Fruit fly (Drosophila melanogaster) S2 (cell line): ENCODE data around the gene CG7912.

ENCODE experiments used
- CG8478 ChIP-seq: fragments of >200 bp; optimal IDR thresholded peaks from 2 replicates; lab custom pipeline; 2018
- CTCF ChIP-seq, 2 experiments: fragments of >200 bp; optimal IDR thresholded peaks; 2 replicates each; lab custom pipeline; 2018

DNA sequence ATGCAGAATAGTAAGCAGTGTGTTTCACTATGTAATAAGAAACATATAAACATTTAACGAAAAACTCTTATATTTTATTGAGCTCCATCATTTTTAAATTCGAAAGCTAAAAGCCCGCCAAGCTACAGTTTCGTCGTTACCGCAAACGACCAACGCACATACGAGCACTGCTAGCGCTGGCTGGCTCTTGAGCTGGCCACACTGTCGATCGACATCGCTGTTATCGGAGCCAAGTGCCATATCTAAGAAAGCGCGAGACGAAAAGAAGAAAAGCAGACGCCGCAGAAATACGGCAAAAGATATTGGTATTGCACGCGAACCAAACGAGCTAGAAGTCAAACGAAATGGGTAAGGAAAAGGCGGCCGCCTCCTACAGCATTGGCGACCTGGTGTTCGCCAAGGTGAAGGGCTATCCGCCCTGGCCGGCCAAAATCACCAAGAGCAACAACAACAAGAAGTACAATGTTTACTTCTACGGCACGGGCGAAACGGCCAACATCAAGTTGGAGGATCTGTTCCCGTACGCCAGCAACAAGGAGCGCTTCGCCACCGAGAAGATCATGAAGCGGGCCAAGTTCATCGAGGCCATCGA is 43.6 kb upstream of the CG7912 start, which contains the start of gene Jasper:
- no peak for TF ChIP-seq CG8478
- TF ChIP-seq CTCF (optimal IDR thresholded peaks at IDR 0.05; lab: Kevin White, UChicago) = peak; percentile 10 to 43
